Fruit fly (Drosophila melanogaster): ENCODE data around the gene cnc.
A peak's percentile ranks its signal among the peaks of the same experiment; 100 is the strongest.

Gene cnc

DNA sequence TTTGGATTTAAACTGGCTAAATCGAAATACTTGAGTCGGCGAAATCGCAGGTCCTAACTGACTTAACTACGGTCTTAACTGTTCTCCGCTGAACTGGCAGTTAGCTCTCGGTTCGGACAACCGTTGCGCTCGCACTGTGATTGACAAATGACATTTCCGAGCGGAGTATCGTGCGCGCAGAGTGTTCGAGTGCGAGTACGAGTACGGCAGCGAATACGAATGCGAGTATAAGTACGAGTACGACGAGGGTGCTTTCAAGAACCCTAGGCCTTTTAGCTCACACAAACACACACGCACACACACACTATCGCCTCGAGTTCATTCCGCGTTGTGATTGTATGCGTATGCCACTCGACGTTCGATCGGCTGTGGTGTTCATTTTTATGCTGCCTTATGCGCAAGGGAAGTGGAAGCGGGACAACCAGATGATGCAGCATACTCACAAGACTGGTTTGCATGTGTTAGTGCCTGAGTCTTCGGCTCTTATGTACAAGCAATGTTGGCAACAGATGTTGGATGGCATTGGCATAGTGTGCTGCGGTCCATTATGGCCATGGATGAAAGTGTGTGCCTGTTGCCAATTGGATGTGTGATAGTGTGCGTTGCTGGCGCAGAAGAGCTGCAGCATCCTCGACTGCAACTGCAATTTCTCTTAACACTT, 84.7 kb downstream of the cnc start, which contains the start of gene hh:
Gene hh (minus strand): TSS at position 229 of the 661 bp plus-strand sequence.
- no peak for TF ChIP-seq EcR (GFP tag; optimal IDR thresholded peaks at IDR 0.05)
- no peak for TF ChIP-seq CG15710 (tag; optimal IDR thresholded peaks at IDR 0.05)
- no peak for TF ChIP-seq gl (tag; optimal IDR thresholded peaks at IDR 0.05)
- no peak for TF ChIP-seq CG8301 (tag; optimal IDR thresholded peaks at IDR 0.05)
- TF ChIP-seq D1 (tag; optimal IDR thresholded peaks at IDR 0.05), result no peak
- TF ChIP-seq CG4496 (GFP tag; IDR thresholded peaks at IDR 0.05), result 0 out of 3 replicates have a peak, but pooled peaks have one; percentile 49
- no peak for TF ChIP-seq CG8159 (tag; optimal IDR thresholded peaks at IDR 0.05)

dm6 chr3R:23141113-23141512, 85.4 kb downstream of the cnc start:
- TF ChIP-seq CG8301 (tag; optimal IDR thresholded peaks at IDR 0.05), result no peak
- no peak for TF ChIP-seq Pif1B (GFP tag; optimal IDR thresholded peaks at IDR 0.05)
- no peak for TF ChIP-seq CG34367 (tag; optimal IDR thresholded peaks at IDR 0.05)
- TF ChIP-seq CG32121 (GFP tag; IDR thresholded peaks at IDR 0.05), result no peak
- TF ChIP-seq CG8159 (tag; optimal IDR thresholded peaks at IDR 0.05), result no peak

DNA sequence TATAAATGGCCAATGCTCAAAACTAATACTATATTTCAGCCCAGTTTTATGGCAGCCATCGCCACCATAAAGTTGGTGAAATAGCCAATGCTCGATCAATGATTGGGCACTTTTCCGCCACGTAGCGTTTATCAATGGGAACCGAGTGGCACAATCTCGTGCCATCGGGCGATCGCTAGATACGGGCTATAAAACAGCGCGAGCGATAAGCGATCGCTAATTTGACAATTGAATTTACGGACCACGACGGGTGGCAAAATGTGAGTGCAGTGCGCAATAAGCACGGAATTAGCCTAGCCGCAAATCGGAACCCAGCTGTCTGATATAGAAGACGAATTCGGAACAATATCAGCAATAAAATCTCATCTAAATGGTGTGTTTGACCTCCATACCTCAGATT, 86.2 kb downstream of the cnc start:
- TF ChIP-seq CG14655 (GFP tag; optimal IDR thresholded peaks at IDR 0.05) (no peak), CG9948 (tag; optimal IDR thresholded peaks at IDR 0.05) (no peak), EcR (GFP tag; optimal IDR thresholded peaks at IDR 0.05) (no peak), CG32121 (GFP tag; IDR thresholded peaks at IDR 0.05) (no peak), Ets98B (GFP tag; IDR thresholded peaks at IDR 0.05) (no peak), fd96Ca (GFP tag; IDR thresholded peaks at IDR 0.05) (no peak), rn (GFP tag; IDR thresholded peaks at IDR 0.05) (no peak), CG15710 (tag; optimal IDR thresholded peaks at IDR 0.05) (no peak), Pif1A (GFP tag; optimal IDR thresholded peaks at IDR 0.05) (no peak), Pif1B (GFP tag; optimal IDR thresholded peaks at IDR 0.05) (no peak), CG4496 (GFP tag; IDR thresholded peaks at IDR 0.05) (no peak), D1 (tag; optimal IDR thresholded peaks at IDR 0.05) (no peak), CG8159 (tag; optimal IDR thresholded peaks at IDR 0.05) (no peak), CG17806 (tag; optimal IDR thresholded peaks at IDR 0.05) (no peak), CG12605 (GFP tag; IDR thresholded peaks at IDR 0.05) (no peak)

DNA sequence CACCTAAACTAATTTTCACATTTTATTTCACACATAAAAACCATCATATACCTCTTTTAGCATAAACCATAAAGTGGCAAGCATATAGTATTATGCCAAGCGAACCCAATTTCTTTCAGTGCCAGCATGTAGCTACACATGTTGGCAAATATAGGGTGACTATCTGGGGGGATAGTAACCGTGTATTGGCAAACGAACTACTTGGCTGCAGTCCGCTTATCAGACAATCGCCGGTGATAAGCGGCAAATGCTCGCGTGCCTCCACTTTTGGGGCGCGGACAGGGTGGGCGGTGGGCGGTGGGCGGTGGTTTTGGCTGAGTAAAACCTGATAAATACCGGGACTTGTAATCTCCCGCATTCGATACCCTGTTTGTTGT, 86.9 kb downstream of the cnc start:
- TF ChIP-seq CG14655 (GFP tag; optimal IDR thresholded peaks at IDR 0.05) (no peak), CG34367 (tag; optimal IDR thresholded peaks at IDR 0.05) (no peak), CG4496 (GFP tag; IDR thresholded peaks at IDR 0.05) (peak; percentile 27; the same call in 1 of the 3 replicates), rn (GFP tag; IDR thresholded peaks at IDR 0.05) (no peak), EcR (GFP tag; optimal IDR thresholded peaks at IDR 0.05) (no peak)

- no peak for TF ChIP-seq CG14655 (GFP tag; optimal IDR thresholded peaks at IDR 0.05)
- no peak for TF ChIP-seq Ets98B (GFP tag; IDR thresholded peaks at IDR 0.05)
- no peak for TF ChIP-seq CG15710 (tag; optimal IDR thresholded peaks at IDR 0.05)
- no peak for TF ChIP-seq CG34367 (tag; optimal IDR thresholded peaks at IDR 0.05)
- TF ChIP-seq CG10348 (GFP tag; IDR thresholded peaks at IDR 0.05), result no peak
- no peak for TF ChIP-seq CG9948 (tag; optimal IDR thresholded peaks at IDR 0.05)
- no peak for TF ChIP-seq Snoo (tag; optimal IDR thresholded peaks at IDR 0.05)
- no peak for TF ChIP-seq CG17806 (tag; optimal IDR thresholded peaks at IDR 0.05)
- TF ChIP-seq CG32121 (GFP tag; IDR thresholded peaks at IDR 0.05), result no peak
Observed at dm6 chr3R:23138992-23139633, 87.4 kb downstream of the cnc start.

DNA sequence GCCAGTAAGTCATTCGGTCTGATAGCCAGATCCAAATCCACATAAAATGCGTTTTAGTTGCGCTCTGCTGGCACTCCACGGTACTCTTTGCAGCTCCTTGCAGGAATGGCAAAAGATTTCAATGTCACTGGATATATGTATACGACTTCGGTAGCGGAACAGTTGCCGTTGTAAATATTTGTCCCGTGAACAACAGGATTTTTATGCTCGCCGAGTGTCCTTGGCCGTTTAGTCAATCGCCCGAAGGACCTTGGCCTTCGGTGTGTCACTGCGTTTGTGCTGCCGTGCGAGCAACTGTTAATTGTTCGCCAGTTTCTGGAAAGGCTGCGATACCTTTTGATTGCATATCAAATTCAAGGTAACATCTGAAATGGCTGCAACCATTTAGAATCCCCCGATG, 88.1 kb downstream of the cnc start:
- TF ChIP-seq CG4496 (GFP tag; IDR thresholded peaks at IDR 0.05) (no peak), EcR (GFP tag; optimal IDR thresholded peaks at IDR 0.05) (no peak), CG13204 (GFP tag; optimal IDR thresholded peaks at IDR 0.05) (no peak), rn (GFP tag; IDR thresholded peaks at IDR 0.05) (no peak), CG15710 (tag; optimal IDR thresholded peaks at IDR 0.05) (no peak), Snoo (tag; optimal IDR thresholded peaks at IDR 0.05) (no peak), CG14655 (GFP tag; optimal IDR thresholded peaks at IDR 0.05) (no peak), CG34367 (tag; optimal IDR thresholded peaks at IDR 0.05) (no peak), Pif1B (GFP tag; optimal IDR thresholded peaks at IDR 0.05) (no peak), CG8301 (tag; optimal IDR thresholded peaks at IDR 0.05) (no peak), Ets98B (GFP tag; IDR thresholded peaks at IDR 0.05) (no peak), CG17806 (tag; optimal IDR thresholded peaks at IDR 0.05) (no peak), CG10348 (GFP tag; IDR thresholded peaks at IDR 0.05) (no peak), CG32121 (GFP tag; IDR thresholded peaks at IDR 0.05) (no peak), CG9948 (tag; optimal IDR thresholded peaks at IDR 0.05) (no peak), CG8159 (tag; optimal IDR thresholded peaks at IDR 0.05) (no peak), fd96Ca (GFP tag; IDR thresholded peaks at IDR 0.05) (no peak), Pif1A (GFP tag; optimal IDR thresholded peaks at IDR 0.05) (no peak)

All from whole organism, pupa.